Fruit fly (Drosophila melanogaster): Measurements from ENCODE around the gene CG4461.

The CG4461 gene

DNA sequence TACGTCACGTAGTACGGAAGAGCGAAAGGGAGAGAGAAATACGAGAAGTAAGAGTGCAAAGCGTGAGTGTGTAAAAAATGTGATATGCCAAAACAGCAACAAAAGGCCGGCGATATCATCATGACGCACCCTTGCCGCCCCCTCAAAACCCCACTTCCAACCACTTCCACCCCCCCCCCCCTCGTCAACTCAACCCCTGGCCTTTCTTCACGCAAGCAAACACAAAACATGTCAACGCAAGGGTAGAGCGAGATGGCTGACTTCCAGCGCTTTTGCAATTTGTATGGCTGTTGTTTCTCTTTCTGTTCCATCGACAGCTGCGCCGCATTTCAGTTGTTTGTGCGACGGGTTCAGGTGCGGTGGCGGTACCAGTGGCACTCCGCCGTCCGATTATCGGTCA lies 39.5 kb upstream of the CG4461 start:
- TF ChIP-seq CG10631 (GFP tag; optimal IDR thresholded peaks at IDR 0.05) (no peak), Eip78C (GFP tag) (no peak), Ets96B (tag; optimal IDR thresholded peaks at IDR 0.05) (no peak), Blimp-1 (GFP tag; optimal IDR thresholded peaks at IDR 0.05) (peak; percentile 30), acj6 (GFP tag; optimal IDR thresholded peaks at IDR 0.05) (no peak), CG6163 (GFP tag; IDR thresholded peaks at IDR 0.05) (peak; percentile 79; the same call in 2 of the 3 replicates), CG7368 (GFP tag; optimal IDR thresholded peaks at IDR 0.05) (peak; percentile 32), Gug (GFP tag; IDR thresholded peaks at IDR 0.05) (peak; percentile 50; the same call in 1 of the 2 replicates), CG8632 (GFP tag; optimal IDR thresholded peaks at IDR 0.05) (no peak), spab (GFP tag; optimal IDR thresholded peaks at IDR 0.05) (no peak), Eip75B (GFP tag; optimal IDR thresholded peaks at IDR 0.05) (no peak), fkh (GFP tag; optimal IDR thresholded peaks at IDR 0.05) (peak; percentile 62), dac (GFP tag; optimal IDR thresholded peaks at IDR 0.05) (no peak), Eip93F (GFP tag; optimal IDR thresholded peaks at IDR 0.05) (no peak), Hr39 (GFP tag; optimal IDR thresholded peaks at IDR 0.05) (no peak), CG34406 (GFP tag; optimal IDR thresholded peaks at IDR 0.05) (no peak), CG10669 (GFP tag; optimal IDR thresholded peaks at IDR 0.05) (no peak), CG6276 (GFP tag; optimal IDR thresholded peaks at IDR 0.05) (peak; percentile 28), ss (GFP tag; optimal IDR thresholded peaks at IDR 0.05) (peak; percentile 8 to 60), Ets21C (GFP tag; optimal IDR thresholded peaks at IDR 0.05) (no peak), salr (GFP tag; optimal IDR thresholded peaks at IDR 0.05) (no peak), esn (GFP tag; optimal IDR thresholded peaks at IDR 0.05) (no peak), eg (GFP tag; IDR thresholded peaks at IDR 0.05) (peak; percentile 42; the same call in 1 of the 3 replicates), CG16779 (tag; optimal IDR thresholded peaks at IDR 0.05) (peak; percentile 68), dsx (GFP tag; optimal IDR thresholded peaks at IDR 0.05; ENCODE audit: poor library complexity, severe bottlenecking) (no peak), CG6792 (GFP tag; optimal IDR thresholded peaks at IDR 0.05) (peak; percentile 5), CG15336 (GFP tag; IDR thresholded peaks at IDR 0.05) (no peak), CG6854 (GFP tag; optimal IDR thresholded peaks at IDR 0.05) (peak; percentile 59), Lpt (GFP tag; optimal IDR thresholded peaks at IDR 0.05) (peak; percentile 64), net (GFP tag; optimal IDR thresholded peaks at IDR 0.05) (no peak), Hr38 (GFP tag; optimal IDR thresholded peaks at IDR 0.05) (no peak), CG31627 (GFP tag; optimal IDR thresholded peaks at IDR 0.05) (no peak), cyc (GFP tag; optimal IDR thresholded peaks at IDR 0.05) (no peak), CG6808 (GFP tag; optimal IDR thresholded peaks at IDR 0.05) (peak; percentile 29), CG32006 (GFP tag; optimal IDR thresholded peaks at IDR 0.05) (no peak), Sox14 (GFP tag; optimal IDR thresholded peaks at IDR 0.05) (peak; percentile 34), Sox15 (GFP tag; optimal IDR thresholded peaks at IDR 0.05) (no peak), pdm3 (GFP tag; optimal IDR thresholded peaks at IDR 0.05) (no peak), CG3919 (GFP tag; optimal IDR thresholded peaks at IDR 0.05) (peak; percentile 32), Met (GFP tag; optimal IDR thresholded peaks at IDR 0.05) (no peak), CG11762 (GFP tag; optimal IDR thresholded peaks at IDR 0.05; ENCODE audit: insufficient read depth) (no peak), topi (GFP tag; optimal IDR thresholded peaks at IDR 0.05) (no peak), CG9139 (GFP tag; optimal IDR thresholded peaks at IDR 0.05) (peak; percentile 42), achi (GFP tag; optimal IDR thresholded peaks at IDR 0.05) (no peak), CG11902 (GFP tag; optimal IDR thresholded peaks at IDR 0.05) (no peak), CG4318 (GFP tag; optimal IDR thresholded peaks at IDR 0.05) (no peak), OdsH (GFP tag; optimal IDR thresholded peaks at IDR 0.05) (no peak), CG8319 (GFP tag; optimal IDR thresholded peaks at IDR 0.05) (no peak), fd59A (GFP tag; optimal IDR thresholded peaks at IDR 0.05) (no peak), svp (GFP tag) (peak; percentile 80), CG8119 (GFP tag; IDR thresholded peaks at IDR 0.05) (peak; percentile 38; the same call in 1 of the 3 replicates), Hr4 (GFP tag; optimal IDR thresholded peaks at IDR 0.05) (no peak), CG3032 (tag; optimal IDR thresholded peaks at IDR 0.05) (no peak)
